Fruit fly (Drosophila melanogaster): ENCODE measurements around the gene Eaat2.

dm6 chr2L:790698-791097, 46.5 kb upstream of the Eaat2 start, which contains the start of gene Pkg21D:
- TF ChIP-seq Myc (optimal IDR thresholded peaks at IDR 0.05) = no peak
- TF ChIP-seq h (optimal IDR thresholded peaks at IDR 0.05) = no peak
- no peak for TF ChIP-seq psq (optimal IDR thresholded peaks at IDR 0.05)
- TF ChIP-seq Sin3A (optimal IDR thresholded peaks at IDR 0.05) = no peak
- TF ChIP-seq ttk (optimal IDR thresholded peaks at IDR 0.05) = no peak
- TF ChIP-seq insv (optimal IDR thresholded peaks at IDR 0.05) = no peak

All from Kc167 (cell line).